Worm (Caenorhabditis elegans) whole organism, L2 larva: Measurements from ENCODE around the gene T28A11.2.

Source experiments
- ama-1 ChIP-seq: fragments of 150-350 bp; optimal IDR thresholded peaks from 2 replicates; lab custom pipeline; 2018; ENCODE audit warnings: inconsistent platforms
- lin-13 ChIP-seq: fragments of 150-350 bp; optimal IDR thresholded peaks from 2 replicates; lab custom pipeline; 2014; ENCODE audit warnings: missing biosample characterization, missing genetic modification reagents, missing genetic modification characterization
- mbf-1 ChIP-seq: sonication (generic microtip); optimal IDR thresholded peaks from 2 replicates; lab custom pipeline; 2017; ENCODE audit warnings: missing biosample characterization, missing genetic modification characterization
- mdl-1 ChIP-seq, 2 experiments: fragments of 150-350 bp in 1 of 2; sonication (generic microtip) in 1 of 2; optimal IDR thresholded peaks; 2 replicates each; lab custom pipeline; 2017; ENCODE audit warnings: missing biosample characterization in 2 of 2, missing genetic modification characterization in 2 of 2

DNA sequence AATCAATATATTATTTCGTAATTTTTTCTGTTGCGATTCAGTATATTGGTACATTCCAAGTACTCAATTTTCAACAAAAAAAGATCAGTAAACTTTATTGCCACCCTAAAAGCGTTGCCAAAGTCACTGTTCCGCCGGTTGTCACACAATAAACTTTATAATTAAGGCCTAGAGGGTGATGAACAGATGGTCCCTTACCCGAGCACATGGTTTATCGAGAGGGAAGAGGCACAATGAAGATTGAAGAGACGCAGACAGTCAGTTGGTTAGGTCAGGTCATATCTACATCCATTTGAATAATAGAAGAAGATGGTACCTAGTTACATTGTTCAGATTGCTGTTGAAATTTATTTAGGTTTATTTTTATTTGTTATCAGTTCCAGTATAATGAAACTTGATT lies 23.4 kb upstream of the T28A11.2 start:
- TF ChIP-seq ama-1 (lab: Kevin White, UChicago) (no peak), mbf-1 (tag; lab: Kevin White, UChicago) (no peak), mdl-1 (tag; optimal IDR thresholded peaks at IDR 0.05; lab: Kevin White, UChicago) (no peak), lin-13 (GFP tag; lab: Kevin White, UChicago) (no peak)
